Worm (Caenorhabditis elegans): ENCODE data around the gene F36G3.1.

The F36G3.1 gene

DNA sequence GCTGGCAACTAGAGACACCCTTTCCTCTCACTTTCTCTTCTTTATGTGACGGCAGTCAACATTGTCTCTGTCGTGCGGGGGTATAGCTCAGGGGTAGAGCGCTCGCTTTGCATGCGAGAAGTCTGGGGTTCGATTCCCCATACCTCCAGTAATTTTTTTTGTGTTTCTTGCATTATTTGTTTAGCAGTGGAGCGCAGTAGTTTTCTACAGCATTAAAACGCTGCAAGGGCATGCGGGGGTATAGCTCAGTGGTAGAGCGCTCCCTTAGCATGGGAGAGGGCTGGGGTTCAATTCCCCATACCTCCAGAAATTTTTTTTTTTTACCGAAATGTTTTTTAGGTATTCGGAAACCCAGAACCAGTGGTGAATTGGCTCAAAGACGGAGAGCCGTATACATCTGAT, 45.5 kb downstream of the F36G3.1 start (continued):
- TF ChIP-seq tag-97 (GFP tag; IDR thresholded peaks at IDR 0.05) (peak; percentile 84; the same call in 1 of the 2 replicates), lin-38 (GFP tag; IDR thresholded peaks at IDR 0.05) (peak; percentile 91)

DNA sequence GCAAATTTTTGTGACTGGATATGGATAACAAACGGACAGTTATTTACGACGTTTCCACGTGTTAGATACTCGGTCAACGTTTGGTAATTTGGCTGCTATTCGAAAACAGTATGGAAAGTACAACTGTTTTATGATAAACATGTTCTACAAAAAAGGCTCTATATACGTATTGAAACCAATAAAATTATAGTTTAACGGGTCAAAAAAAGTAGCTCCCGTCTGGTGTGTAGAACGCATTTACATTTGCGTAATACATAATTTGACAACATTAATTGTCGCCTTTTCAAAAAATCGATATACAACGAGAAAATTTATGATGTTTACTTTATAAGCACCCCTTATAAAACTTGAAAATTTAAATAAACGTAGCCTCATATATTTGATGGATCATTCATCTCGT, 47.0 kb downstream of the F36G3.1 start:
- TF ChIP-seq nhr-10 (tag; optimal IDR thresholded peaks at IDR 0.05) (no peak), aha-1 (tag) (peak; percentile 91)

DNA sequence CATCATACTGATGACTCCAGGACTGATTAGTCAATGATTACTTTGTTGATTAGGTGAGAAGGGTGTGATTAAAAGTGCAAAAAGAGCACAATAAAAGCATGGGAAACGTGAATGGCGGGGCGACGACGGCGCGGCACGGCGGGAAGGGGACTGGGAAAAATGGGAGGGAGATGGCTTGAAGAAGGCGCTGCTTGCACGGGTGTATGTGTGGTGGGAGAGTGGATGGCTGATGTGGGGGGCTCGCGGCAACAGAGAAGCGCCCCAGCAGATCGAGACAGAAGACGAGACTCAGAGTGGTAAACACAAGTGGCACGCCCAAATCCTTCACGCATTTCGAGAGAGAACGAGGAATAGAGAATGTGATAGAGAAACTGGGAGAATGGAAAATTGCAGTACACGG, 51.3 kb downstream of the F36G3.1 start, which contains the start of gene F15G9.5:
F15G9.5 (minus strand) TSS at position 159 of the 400 bp plus-strand sequence.
- TF ChIP-seq nhr-77 (tag; optimal IDR thresholded peaks at IDR 0.05) (no peak), mep-1 (tag; optimal IDR thresholded peaks at IDR 0.05) (peak; percentile 38), attf-4 (tag; optimal IDR thresholded peaks at IDR 0.05) (no peak), tag-97 (GFP tag; IDR thresholded peaks at IDR 0.05) (no peak), hlh-11 (tag; optimal IDR thresholded peaks at IDR 0.05) (peak; percentile 17), aha-1 (tag) (peak; percentile 86), set-16 (GFP tag; IDR thresholded peaks at IDR 0.05) (peak; percentile 84), hmg-1.1 (GFP tag; IDR thresholded peaks at IDR 0.05) (peak; percentile 71), D1046.2 (GFP tag; IDR thresholded peaks at IDR 0.05) (0 out of 2 replicates have a peak, but pooled peaks have one; percentile 6), ceh-82 (tag; optimal IDR thresholded peaks at IDR 0.05) (no peak), daf-16 (GFP tag; optimal IDR thresholded peaks at IDR 0.05) (no peak), daf-16 (tag; optimal IDR thresholded peaks at IDR 0.05) (peak; percentile 33), ctbp-1 (GFP tag; IDR thresholded peaks at IDR 0.05) (0 out of 2 replicates have a peak, but pooled peaks have one; percentile 24), F37D6.2 (tag; optimal IDR thresholded peaks at IDR 0.05) (peak; percentile 15), sdz-12 (GFP tag; optimal IDR thresholded peaks at IDR 0.05) (no peak), hlh-30 (tag; optimal IDR thresholded peaks at IDR 0.05; ENCODE audit: insufficient read depth) (peak; percentile 46), egl-43 (GFP tag; IDR thresholded peaks at IDR 0.05) (peak; percentile 60; the same call in 1 of the 2 replicates), rbr-2 (tag; optimal IDR thresholded peaks at IDR 0.05) (peak; percentile 38)

DNA sequence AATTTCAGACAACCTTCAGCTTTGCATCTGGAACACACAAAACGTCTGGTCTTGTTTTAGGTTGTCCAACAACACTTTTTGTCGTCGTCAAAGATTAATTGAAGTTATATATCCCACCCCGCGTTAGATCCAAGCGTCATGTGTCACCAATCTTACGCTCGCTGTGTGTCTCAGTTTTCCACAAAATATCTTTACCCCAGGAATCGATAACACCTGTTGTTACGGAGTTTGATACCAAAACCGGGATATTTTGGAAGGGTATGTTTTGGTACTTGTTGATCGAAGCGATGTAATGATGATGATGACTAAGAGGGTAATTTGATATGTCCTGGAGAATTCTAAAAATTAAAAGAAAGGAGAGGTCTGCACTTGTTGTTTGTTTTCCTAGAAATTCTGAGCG, 53.5 kb downstream of the F36G3.1 start:
- peak; percentile 72 for TF ChIP-seq aha-1 (tag)
- TF ChIP-seq egl-27 (tag; optimal IDR thresholded peaks at IDR 0.05), result no peak

Data from whole organism, L4 larva.